Fruit fly (Drosophila melanogaster): ENCODE data around the gene AsnS.

The AsnS gene

dm6 chr3L:21216697-21217291, 43.9 kb downstream of the AsnS start, which contains the start of the genes Trmt112 and Ilk (continued):
- TF ChIP-seq dm (GFP tag; optimal IDR thresholded peaks at IDR 0.05) (peak; percentile 95), CG9932 (GFP tag; IDR thresholded peaks at IDR 0.05) (peak; percentile 9; the same call in 1 of the 2 replicates), CG34422 (GFP tag; IDR thresholded peaks at IDR 0.05) (peak; percentile 66; the same call in 1 of the 3 replicates), CG13287 (GFP tag; IDR thresholded peaks at IDR 0.05; ENCODE audit: partially characterized antibody) (peak; percentile 84)

dm6 chr3L:21219160-21219559, 46.2 kb downstream of the AsnS start:
- TF ChIP-seq ftz-f1 (GFP tag; optimal IDR thresholded peaks at IDR 0.05): peak; percentile 65
- no peak for TF ChIP-seq pum (GFP tag; optimal IDR thresholded peaks at IDR 0.05)
- peak; percentile 91 for TF ChIP-seq sr (GFP tag; IDR thresholded peaks at IDR 0.05)
- peak; percentile 59 for TF ChIP-seq cwo (GFP tag; optimal IDR thresholded peaks at IDR 0.05)
- TF ChIP-seq Eip74EF (GFP tag; optimal IDR thresholded peaks at IDR 0.05): peak in 1 of 2 experiments; percentile 50
- no peak for TF ChIP-seq CG14441 (GFP tag; IDR thresholded peaks at IDR 0.05)
- TF ChIP-seq HHEX (GFP tag; optimal IDR thresholded peaks at IDR 0.05): no peak
- TF ChIP-seq Med (GFP tag): peak; percentile 65
- TF ChIP-seq chinmo (GFP tag; IDR thresholded peaks at IDR 0.05; ENCODE audit: partially characterized antibody): peak; percentile 93; the same call in 3 of the 4 replicates

DNA sequence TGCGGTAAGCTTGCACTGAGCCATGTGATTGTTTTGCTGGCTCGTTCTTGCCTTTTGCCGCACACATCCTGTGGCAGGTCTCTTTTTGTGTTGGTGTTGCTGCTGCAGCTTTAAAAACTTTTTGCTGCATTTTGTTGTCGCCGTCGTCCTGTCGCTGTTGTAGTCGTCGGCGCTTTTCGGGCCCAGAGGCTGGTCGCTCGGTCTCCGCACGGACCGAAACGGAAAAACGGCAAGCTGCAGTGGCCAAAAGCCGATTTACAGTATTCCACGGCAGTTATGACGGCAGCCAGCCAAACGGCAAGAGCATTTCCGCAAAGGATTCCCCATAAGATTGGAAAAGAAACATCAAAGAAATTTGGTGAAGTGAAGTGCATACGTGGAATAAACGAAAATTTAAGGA, 47.2 kb downstream of the AsnS start, which contains the start of gene CG43219:
Gene CG43219, plus strand, starts transcription at position 301 of the 400 bp plus-strand sequence.
- TF ChIP-seq CG3726 (GFP tag; IDR thresholded peaks at IDR 0.05) (0 out of 3 replicates have a peak, but pooled peaks have one; percentile 49), CG32772 (GFP tag; IDR thresholded peaks at IDR 0.05) (0 out of 2 replicates have a peak, but pooled peaks have one; percentile 7), Ets65A (GFP tag) (peak; percentile 28), Optix (GFP tag; IDR thresholded peaks at IDR 0.05) (0 out of 3 replicates have a peak, but pooled peaks have one; percentile 6), CG5953 (GFP tag; IDR thresholded peaks at IDR 0.05) (no peak)

DNA sequence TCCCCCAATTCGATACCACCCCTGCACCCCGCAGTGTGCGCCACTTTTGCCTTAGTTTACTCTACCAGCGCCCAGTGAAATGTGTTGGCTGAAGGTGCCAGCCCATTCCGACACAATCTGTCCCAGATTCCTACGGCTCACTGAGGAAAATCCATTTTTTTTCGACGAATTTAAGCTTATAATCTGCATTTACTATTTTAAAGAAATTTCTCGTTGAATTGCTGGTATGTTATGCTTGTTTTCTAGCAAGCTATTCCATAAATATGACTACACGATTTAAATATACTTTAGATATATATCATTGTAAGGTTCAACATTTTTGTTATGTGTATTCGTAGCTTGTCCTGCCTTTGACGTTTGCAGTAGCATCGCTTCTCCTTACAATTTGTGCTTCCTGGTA, 50.4 kb downstream of the AsnS start:
- TF ChIP-seq Jarid2 (GFP tag; optimal IDR thresholded peaks at IDR 0.05) (no peak), CG2129 (GFP tag; IDR thresholded peaks at IDR 0.05; ENCODE audit: partially characterized antibody) (no peak), CG31441 (GFP tag; IDR thresholded peaks at IDR 0.05) (peak; percentile 28; the same call in 1 of the 2 replicates), wek (GFP tag; optimal IDR thresholded peaks at IDR 0.05) (no peak), sens (GFP tag) (peak; percentile 59), CG10366 (GFP tag; IDR thresholded peaks at IDR 0.05) (peak; percentile 30; the same call in 1 of the 2 replicates), ATbp (GFP tag; optimal IDR thresholded peaks at IDR 0.05) (peak; percentile 2), CG2712 (tag; optimal IDR thresholded peaks at IDR 0.05) (peak; percentile 30), dysf (GFP tag; IDR thresholded peaks at IDR 0.05) (0 out of 3 replicates have a peak, but pooled peaks have one; percentile 27), row (GFP tag; IDR thresholded peaks at IDR 0.05) (peak; percentile 17; the same call in 1 of the 3 replicates), CG1603 (tag; optimal IDR thresholded peaks at IDR 0.05) (peak; percentile 24), Dll (GFP tag; IDR thresholded peaks at IDR 0.05; ENCODE audit: partially characterized antibody) (no peak), Drgx (GFP tag; IDR thresholded peaks at IDR 0.05) (peak; percentile 59), unpg (GFP tag; optimal IDR thresholded peaks at IDR 0.05) (peak; percentile 32), prd (optimal IDR thresholded peaks at IDR 0.05) (no peak), prd (GFP tag; IDR thresholded peaks at IDR 0.05) (peak; percentile 17; the same call in 1 of the 3 replicates), CG11504 (tag; optimal IDR thresholded peaks at IDR 0.05) (peak; percentile 52), CG4424 (GFP tag; optimal IDR thresholded peaks at IDR 0.05) (peak; percentile 4), Xbp1 (GFP tag; optimal IDR thresholded peaks at IDR 0.05) (peak; percentile 22), Oli (tag; optimal IDR thresholded peaks at IDR 0.05) (peak; percentile 18), vvl (GFP tag; IDR thresholded peaks at IDR 0.05) (peak; percentile 47; the same call in 1 of the 2 replicates), CG17361 (GFP tag; IDR thresholded peaks at IDR 0.05) (0 out of 3 replicates have a peak, but pooled peaks have one; percentile 18), Rfx (GFP tag; IDR thresholded peaks at IDR 0.05) (no peak), sd (tag; optimal IDR thresholded peaks at IDR 0.05) (peak; percentile 91), CG13424 (tag; optimal IDR thresholded peaks at IDR 0.05) (peak; percentile 15), CG10979 (tag; optimal IDR thresholded peaks at IDR 0.05) (peak; percentile 52), phol (tag; optimal IDR thresholded peaks at IDR 0.05) (peak; percentile 36)
